Fruit fly (Drosophila melanogaster) whole organism, embryonic: Measurements from ENCODE around the gene CG43136.

Experiments used
- Blimp-1 ChIP-seq: fragments of 200-800 bp; sonication (Bioruptor generic); optimal IDR thresholded peaks from 3 replicates; lab custom pipeline; 2018; ENCODE audit warnings: missing biosample characterization, missing genetic modification characterization, mild to moderate bottlenecking, moderate library complexity, missing genetic modification reagents
- CG10267 ChIP-seq: fragments of 200-800 bp; sonication (Bioruptor generic); optimal IDR thresholded peaks from 2 replicates; lab custom pipeline; 2018; ENCODE audit warnings: missing biosample characterization, mild to moderate bottlenecking, missing genetic modification characterization, moderate library complexity
- CG10565 ChIP-seq: fragments of 200-800 bp; sonication (Bioruptor generic); optimal IDR thresholded peaks from 3 replicates; lab custom pipeline; 2016; ENCODE audit warnings: missing biosample characterization, mild to moderate bottlenecking, missing genetic modification characterization
- CG10979 ChIP-seq: fragments of 200-800 bp; sonication (Bioruptor generic); optimal IDR thresholded peaks from 2 replicates; lab custom pipeline; 2018; ENCODE audit warnings: missing biosample characterization, mild to moderate bottlenecking, missing genetic modification characterization, moderate library complexity
- CG11560 ChIP-seq: fragments of 200-800 bp; sonication (Bioruptor generic); IDR thresholded peaks from 3 replicates; pipeline ENCODE4 v1.3.6; 2022; ENCODE audit warnings: missing biosample characterization, missing genetic modification characterization
- CG12391 ChIP-seq: fragments of 200-800 bp; sonication (Bioruptor generic); optimal IDR thresholded peaks from 3 replicates; lab custom pipeline; 2018; ENCODE audit warnings: missing biosample characterization, mild to moderate bottlenecking, missing genetic modification characterization, moderate library complexity
- CG1602 ChIP-seq: fragments of 200-800 bp; sonication (Bioruptor generic); optimal IDR thresholded peaks from 3 replicates; lab custom pipeline; 2016; ENCODE audit warnings: missing biosample characterization, missing genetic modification characterization
- CG1647 ChIP-seq: fragments of 200-800 bp; sonication (Bioruptor generic); optimal IDR thresholded peaks from 3 replicates; lab custom pipeline; 2016; ENCODE audit warnings: missing biosample characterization, missing genetic modification characterization
- CG16779 ChIP-seq: fragments of 200-800 bp; sonication (Bioruptor generic); IDR thresholded peaks from 2 replicates; pipeline ENCODE4 v1.3.6; 2022; ENCODE audit warnings: missing biosample characterization, missing genetic modification characterization
- CG18262 ChIP-seq: fragments of 200-800 bp; optimal IDR thresholded peaks from 3 replicates; lab custom pipeline; 2019; ENCODE audit warnings: missing biosample characterization, mild to moderate bottlenecking, missing genetic modification characterization, moderate library complexity
- CG18599 ChIP-seq: fragments of 200-800 bp; sonication (Bioruptor generic); optimal IDR thresholded peaks from 3 replicates; lab custom pipeline; 2017; ENCODE audit warnings: missing biosample characterization, missing genetic modification characterization, mild to moderate bottlenecking, moderate library complexity, missing genetic modification reagents
- CG2120 ChIP-seq: fragments of 200-800 bp; sonication (Bioruptor generic); optimal IDR thresholded peaks from 3 replicates; lab custom pipeline; 2016; ENCODE audit warnings: missing biosample characterization, missing genetic modification characterization
- CG32767 ChIP-seq: fragments of 200-800 bp; sonication (Bioruptor generic); IDR thresholded peaks from 2 replicates; pipeline ENCODE4 v1.3.6; 2022; ENCODE audit warnings: missing biosample characterization, missing genetic modification characterization
- CG4404 ChIP-seq: fragments of 200-800 bp; sonication (Bioruptor generic); IDR thresholded peaks from 2 replicates; pipeline ENCODE4 v1.3.6; 2022; ENCODE audit warnings: missing biosample characterization, missing genetic modification characterization
- CG7556 ChIP-seq: fragments of 200-800 bp; sonication (Bioruptor generic); optimal IDR thresholded peaks from 2 replicates; lab custom pipeline; 2017; ENCODE audit warnings: missing biosample characterization, mild to moderate bottlenecking, missing genetic modification characterization
- CG8388 ChIP-seq: fragments of 200-800 bp; sonication (Bioruptor generic); optimal IDR thresholded peaks from 2 replicates; lab custom pipeline; 2019; ENCODE audit warnings: missing biosample characterization, mild to moderate bottlenecking, missing genetic modification characterization, moderate library complexity
- D19A ChIP-seq: fragments of 200-800 bp; optimal IDR thresholded peaks from 3 replicates; lab custom pipeline; 2019; ENCODE audit warnings: missing biosample characterization, mild to moderate bottlenecking, missing genetic modification characterization, moderate library complexity
- D19B ChIP-seq: fragments of 200-800 bp; sonication (Bioruptor generic); optimal IDR thresholded peaks from 2 replicates; lab custom pipeline; 2017; ENCODE audit warnings: missing biosample characterization, mild to moderate bottlenecking, missing genetic modification characterization
- Dad ChIP-seq: fragments of 200-800 bp; sonication (Bioruptor generic); optimal IDR thresholded peaks from 3 replicates; lab custom pipeline; 2016; ENCODE audit warnings: missing biosample characterization, missing genetic modification characterization
- Dip3 ChIP-seq: fragments of 200-800 bp; sonication (Bioruptor generic); optimal IDR thresholded peaks from 3 replicates; lab custom pipeline; 2016; ENCODE audit warnings: missing biosample characterization, missing genetic modification characterization
- ERR ChIP-seq: fragments of 200-800 bp; sonication (Bioruptor generic); optimal IDR thresholded peaks from 2 replicates; lab custom pipeline; 2016; ENCODE audit warnings: missing biosample characterization, missing genetic modification characterization
- Fer3 ChIP-seq: fragments of 200-800 bp; sonication (Bioruptor generic); optimal IDR thresholded peaks from 2 replicates; lab custom pipeline; 2018; ENCODE audit warnings: missing biosample characterization, mild to moderate bottlenecking, missing genetic modification characterization, moderate library complexity
- Hey ChIP-seq: fragments of 200-800 bp; sonication (Bioruptor generic); optimal IDR thresholded peaks from 3 replicates; lab custom pipeline; 2018; ENCODE audit warnings: missing biosample characterization, mild to moderate bottlenecking, missing genetic modification characterization
- Hr51 ChIP-seq, 2 experiments: fragments of 200-800 bp; sonication (Bioruptor generic); optimal IDR thresholded peaks; 2 replicates in 1 of 2; 3 replicates in 1 of 2; lab custom pipeline; 2016 to 2018; ENCODE audit warnings: missing biosample characterization in 2 of 2, missing genetic modification characterization in 2 of 2, mild to moderate bottlenecking in 1 of 2, moderate library complexity in 1 of 2
- Med ChIP-seq: fragments of 200-800 bp; sonication (Bioruptor generic); peaks from one replicate; lab custom pipeline; 2016; ENCODE audit warnings: missing biosample characterization, missing genetic modification characterization, mild to moderate bottlenecking, inconsistent platforms, moderate library complexity
- Mes4 ChIP-seq: fragments of 200-800 bp; sonication (Bioruptor generic); optimal IDR thresholded peaks from 2 replicates; lab custom pipeline; 2016; ENCODE audit warnings: missing biosample characterization, missing genetic modification characterization
- Nf-YA ChIP-seq: fragments of 200-800 bp; sonication (Bioruptor generic); IDR thresholded peaks from 2 replicates; pipeline ENCODE4 v1.3.6; 2022; ENCODE audit warnings: missing biosample characterization, missing genetic modification characterization
- Oli ChIP-seq: fragments of 200-800 bp; sonication (Bioruptor generic); optimal IDR thresholded peaks from 2 replicates; lab custom pipeline; 2018; ENCODE audit warnings: missing biosample characterization, mild to moderate bottlenecking, missing genetic modification characterization, moderate library complexity
- Opbp ChIP-seq: fragments of 200-800 bp; sonication (Bioruptor generic); IDR thresholded peaks from 3 replicates; pipeline ENCODE4 v1.3.6; 2022; ENCODE audit warnings: missing biosample characterization, missing genetic modification characterization; ENCODE audit not compliant: partially characterized antibody
- Sox102F ChIP-seq: fragments of 200-800 bp; sonication (Bioruptor generic); optimal IDR thresholded peaks from 2 replicates; lab custom pipeline; 2018; ENCODE audit warnings: missing biosample characterization, mild to moderate bottlenecking, missing genetic modification characterization, moderate library complexity
- corto ChIP-seq: fragments of 200-800 bp; sonication (Bioruptor generic); optimal IDR thresholded peaks from 2 replicates; lab custom pipeline; 2016; ENCODE audit warnings: missing biosample characterization, mild to moderate bottlenecking, missing genetic modification characterization, moderate library complexity
- cwo ChIP-seq: fragments of 200-800 bp; sonication (Bioruptor generic); optimal IDR thresholded peaks from 3 replicates; lab custom pipeline; 2017; ENCODE audit warnings: missing biosample characterization, missing genetic modification characterization, mild to moderate bottlenecking, moderate library complexity, missing genetic modification reagents
- eve ChIP-seq, 2 experiments: fragments of >200 bp; optimal IDR thresholded peaks; 2 replicates each; lab custom pipeline; 2017; ENCODE audit warnings: missing biosample characterization in 2 of 2, missing genetic modification characterization in 2 of 2
- gcm ChIP-seq: fragments of 200-800 bp; sonication (Bioruptor generic); optimal IDR thresholded peaks from 2 replicates; lab custom pipeline; 2019; ENCODE audit warnings: missing biosample characterization, mild to moderate bottlenecking, missing genetic modification characterization, moderate library complexity
- gem ChIP-seq: fragments of 200-800 bp; sonication (Bioruptor generic); optimal IDR thresholded peaks from 2 replicates; lab custom pipeline; 2019; ENCODE audit warnings: missing biosample characterization, mild to moderate bottlenecking, missing genetic modification characterization, moderate library complexity
- hth ChIP-seq: fragments of >200 bp; optimal IDR thresholded peaks from 2 replicates; lab custom pipeline; 2017; ENCODE audit warnings: inconsistent platforms
- kni ChIP-seq: fragments of 200-800 bp; sonication (Bioruptor generic); optimal IDR thresholded peaks from 3 replicates; lab custom pipeline; 2017; ENCODE audit warnings: mild to moderate bottlenecking, missing biosample characterization, missing genetic modification reagents, missing genetic modification characterization
- mirr ChIP-seq: fragments of 200-800 bp; sonication (Bioruptor generic); optimal IDR thresholded peaks from 3 replicates; lab custom pipeline; 2018; ENCODE audit warnings: missing biosample characterization, mild to moderate bottlenecking, missing genetic modification characterization
- nmo ChIP-seq: fragments of 200-800 bp; sonication (Bioruptor generic); optimal IDR thresholded peaks from 2 replicates; lab custom pipeline; 2018; ENCODE audit warnings: missing biosample characterization, mild to moderate bottlenecking, missing genetic modification characterization, moderate library complexity
- phol ChIP-seq: fragments of 200-800 bp; sonication (Bioruptor generic); optimal IDR thresholded peaks from 3 replicates; lab custom pipeline; 2018; ENCODE audit warnings: missing biosample characterization, mild to moderate bottlenecking, missing genetic modification characterization, moderate library complexity
- sens-2 ChIP-seq: fragments of 200-800 bp; sonication (Bioruptor generic); IDR thresholded peaks from 2 replicates; pipeline ENCODE4 v1.3.6; 2022; ENCODE audit warnings: missing biosample characterization, missing genetic modification characterization
- slbo ChIP-seq: fragments of 200-800 bp; sonication (Bioruptor generic); IDR thresholded peaks from 2 replicates; pipeline ENCODE4 v1.3.6; 2022; ENCODE audit warnings: missing biosample characterization, missing genetic modification characterization
- stwl ChIP-seq: fragments of 200-800 bp; sonication (Bioruptor generic); optimal IDR thresholded peaks from 3 replicates; lab custom pipeline; 2018; ENCODE audit warnings: missing biosample characterization, mild to moderate bottlenecking, missing genetic modification characterization, moderate library complexity
- tin ChIP-seq: fragments of 200-800 bp; sonication (Bioruptor generic); optimal IDR thresholded peaks from 3 replicates; lab custom pipeline; 2016; ENCODE audit warnings: missing biosample characterization, missing genetic modification characterization
- toy ChIP-seq: fragments of 200-800 bp; sonication (Bioruptor generic); IDR thresholded peaks from 2 replicates; pipeline ENCODE4 v1.3.6; 2022; ENCODE audit warnings: missing biosample characterization, missing genetic modification characterization
- twi ChIP-seq: fragments of 200-800 bp; optimal IDR thresholded peaks from 2 replicates; lab custom pipeline; 2019; ENCODE audit warnings: missing biosample characterization, mild to moderate bottlenecking, missing genetic modification characterization, moderate library complexity
- wor ChIP-seq: fragments of 200-800 bp; sonication (Bioruptor generic); IDR thresholded peaks from 2 replicates; pipeline ENCODE4 v1.3.6; 2022; ENCODE audit warnings: missing biosample characterization, missing genetic modification characterization
- z ChIP-seq: fragments of 200-800 bp; sonication (Bioruptor generic); IDR thresholded peaks from 3 replicates; pipeline ENCODE4 v1.3.6; 2022; ENCODE audit warnings: missing biosample characterization, missing genetic modification characterization

Gene CG43136

dm6 chrX:5894529-5895487, 41.2 kb downstream of the CG43136 start (continued):
- TF ChIP-seq phol = peak; percentile 30
- peak; percentile 60 for TF ChIP-seq gem
- peak; percentile 27 for TF ChIP-seq CG18262 (tag; lab: Kevin White, UChicago)
- TF ChIP-seq Opbp (GFP tag; lab: Robert Waterston, UW) = no peak
- peak; percentile 46 for TF ChIP-seq Oli
- no peak for TF ChIP-seq hth (lab: Kevin White, UChicago)
- TF ChIP-seq CG7556 (GFP tag; lab: Kevin White, UChicago) = peak; percentile 26
- TF ChIP-seq CG16779 (GFP tag; lab: Robert Waterston, UW) = no peak
- no peak for TF ChIP-seq Fer3 (tag; lab: Kevin White, UChicago)
- no peak for TF ChIP-seq Dad
- peak; percentile 83 for TF ChIP-seq twi (tag; lab: Kevin White, UChicago)
- TF ChIP-seq CG8388 = no peak
- peak; percentile 31 for TF ChIP-seq Sox102F
- no peak for TF ChIP-seq Dip3 (GFP tag; lab: Kevin White, UChicago)
- no peak for TF ChIP-seq Hr51 (GFP tag; optimal IDR thresholded peaks at IDR 0.05; lab: Kevin White, UChicago)
- no peak for TF ChIP-seq CG32767 (GFP tag; lab: Robert Waterston, UW)
- no peak for TF ChIP-seq CG12391 (tag; lab: Kevin White, UChicago)
- TF ChIP-seq stwl = peak; percentile 1
- peak in 1 of 2 experiments; percentile 46 for TF ChIP-seq eve (GFP tag; optimal IDR thresholded peaks at IDR 0.05; lab: Kevin White, UChicago)
- TF ChIP-seq wor = no peak
- TF ChIP-seq kni (GFP tag; lab: Kevin White, UChicago) = peak; percentile 38
- TF ChIP-seq CG1647 (GFP tag; lab: Kevin White, UChicago) = no peak
- peak; percentile 7 for TF ChIP-seq D19B
- TF ChIP-seq Hey (tag; lab: Kevin White, UChicago) = no peak
- TF ChIP-seq CG2120 (GFP tag; lab: Kevin White, UChicago) = peak; percentile 29
- TF ChIP-seq sens-2 (GFP tag; lab: Robert Waterston, UW) = no peak
- no peak for TF ChIP-seq Mes4
- peak; percentile 19 for TF ChIP-seq nmo (GFP tag; lab: Kevin White, UChicago)
- TF ChIP-seq CG10267 (tag; lab: Kevin White, UChicago) = peak; percentile 6
- no peak for TF ChIP-seq corto (GFP tag; lab: Kevin White, UChicago)
- TF ChIP-seq cwo (GFP tag; lab: Kevin White, UChicago) = peak; percentile 11
- 0 out of 3 replicates have a peak, but pooled peaks have one; percentile 30 for TF ChIP-seq z (GFP tag; lab: Robert Waterston, UW)
- TF ChIP-seq slbo (GFP tag; lab: Robert Waterston, UW) = peak; percentile 45; the same call in 1 of the 2 replicates
- peak; percentile 9 for TF ChIP-seq CG1602 (GFP tag; lab: Kevin White, UChicago)
- no peak for TF ChIP-seq toy (GFP tag; lab: Robert Waterston, UW)
- no peak for TF ChIP-seq CG10565
- peak; percentile 30 for TF ChIP-seq CG10979 (tag; lab: Kevin White, UChicago)
- peak; percentile 18 for TF ChIP-seq CG18599 (GFP tag; lab: Kevin White, UChicago)
- peak; percentile 17 for TF ChIP-seq Blimp-1 (GFP tag; lab: Kevin White, UChicago)
- TF ChIP-seq Med (GFP tag; lab: Kevin White, UChicago) = peak; percentile 69
- no peak for TF ChIP-seq mirr (GFP tag; lab: Kevin White, UChicago)
- TF ChIP-seq CG4404 = no peak
- TF ChIP-seq Nf-YA (GFP tag; lab: Robert Waterston, UW) = no peak
- peak; percentile 57 for TF ChIP-seq gcm (GFP tag; lab: Kevin White, UChicago)
- no peak for TF ChIP-seq CG11560 (tag; lab: Robert Waterston, UW)
- no peak for TF ChIP-seq ERR (GFP tag; lab: Kevin White, UChicago)
- TF ChIP-seq D19A (tag; lab: Kevin White, UChicago) = peak; percentile 98
- no peak for TF ChIP-seq tin (GFP tag; lab: Kevin White, UChicago)
